1 fruit fly cellular context compared by ENCODE assay signal in genomic region chr3L:18235825-18236647, dm6.
TF ChIP-seq lines count a peak whose summit lies in the region.

No protein-coding gene starts in this region.

TF ChIP-seq in whole organism, embryonic, 481 proteins besides CTCF, POLR2A, EP300 and RAD21 (continued from another document):
- TF ChIP-seq CG10366 (GFP tag; IDR thresholded peaks at IDR 0.05; lab: Robert Waterston, UW): peak; percentile 86
- TF ChIP-seq CG33557 (GFP tag; optimal IDR thresholded peaks at IDR 0.05; lab: Kevin White, UChicago): peak; percentile 95
- peak; percentile 71 for TF ChIP-seq ind (GFP tag; optimal IDR thresholded peaks at IDR 0.05; lab: Kevin White, UChicago)
- peak; percentile 92 for TF ChIP-seq btn (GFP tag; optimal IDR thresholded peaks at IDR 0.05; lab: Kevin White, UChicago)
- TF ChIP-seq CG13296 (GFP tag; optimal IDR thresholded peaks at IDR 0.05; lab: Kevin White, UChicago): peak; percentile 68
- TF ChIP-seq ssp (GFP tag; IDR thresholded peaks at IDR 0.05; lab: Robert Waterston, UW): peak; percentile 77
- TF ChIP-seq jing (GFP tag; optimal IDR thresholded peaks at IDR 0.05; lab: Kevin White, UChicago): peak; percentile 91
- TF ChIP-seq pita (GFP tag; optimal IDR thresholded peaks at IDR 0.05; lab: Kevin White, UChicago): no peak
- peak; percentile 89 for TF ChIP-seq en (GFP tag; optimal IDR thresholded peaks at IDR 0.05; lab: Kevin White, UChicago)
- peak; percentile 85 for TF ChIP-seq nerfin-1 (tag; optimal IDR thresholded peaks at IDR 0.05; lab: Kevin White, UChicago)
- TF ChIP-seq Doc3 (GFP tag; IDR thresholded peaks at IDR 0.05; lab: Robert Waterston, UW; ENCODE audit: partially characterized antibody): no peak
- TF ChIP-seq PHDP (tag; optimal IDR thresholded peaks at IDR 0.05; lab: Kevin White, UChicago): peak; percentile 87
- TF ChIP-seq Hr39 (optimal IDR thresholded peaks at IDR 0.05; lab: Kevin White, UChicago): no peak
- TF ChIP-seq inv (GFP tag; IDR thresholded peaks at IDR 0.05; lab: Robert Waterston, UW; ENCODE audit: partially characterized antibody): no peak
- peak; percentile 82 for TF ChIP-seq CG17186 (GFP tag; optimal IDR thresholded peaks at IDR 0.05; lab: Kevin White, UChicago)
- peak; percentile 32 for TF ChIP-seq NK7.1 (GFP tag; optimal IDR thresholded peaks at IDR 0.05; lab: Kevin White, UChicago)
- peak; percentile 50; the same call in 1 of the 2 replicates for TF ChIP-seq rib (GFP tag; IDR thresholded peaks at IDR 0.05; lab: Robert Waterston, UW)
- TF ChIP-seq Optix (GFP tag; IDR thresholded peaks at IDR 0.05; lab: Robert Waterston, UW): peak; percentile 95
- TF ChIP-seq Gug (GFP tag; IDR thresholded peaks at IDR 0.05; lab: Robert Waterston, UW): peak; percentile 82; the same call in 3 of the 4 replicates
- TF ChIP-seq MBD-R2 (GFP tag; IDR thresholded peaks at IDR 0.05; lab: Robert Waterston, UW): no peak; the same call in 1 of the 2 replicates
- TF ChIP-seq trem (tag; optimal IDR thresholded peaks at IDR 0.05; lab: Kevin White, UChicago): peak; percentile 92
- TF ChIP-seq CG9609 (GFP tag; optimal IDR thresholded peaks at IDR 0.05; lab: Kevin White, UChicago): peak; percentile 90
- no peak for TF ChIP-seq B-H2 (GFP tag; optimal IDR thresholded peaks at IDR 0.05; lab: Kevin White, UChicago)
- peak; percentile 91 for TF ChIP-seq grn (GFP tag; optimal IDR thresholded peaks at IDR 0.05; lab: Kevin White, UChicago)
- no peak for TF ChIP-seq hb (GFP tag; IDR thresholded peaks at IDR 0.05; lab: Robert Waterston, UW; ENCODE audit: partially characterized antibody)
- peak; percentile 92 for TF ChIP-seq nmo (GFP tag; optimal IDR thresholded peaks at IDR 0.05; lab: Kevin White, UChicago)
- TF ChIP-seq CG34376 (GFP tag; optimal IDR thresholded peaks at IDR 0.05; lab: Kevin White, UChicago): no peak
- no peak for TF ChIP-seq GATAe (GFP tag; conservative IDR thresholded peaks at IDR 0.05; lab: Robert Waterston, UW)
- no peak for TF ChIP-seq CG6765 (GFP tag; optimal IDR thresholded peaks at IDR 0.05; lab: Kevin White, UChicago)
- peak; percentile 63 for TF ChIP-seq salm (tag; optimal IDR thresholded peaks at IDR 0.05; lab: Kevin White, UChicago)
- peak; percentile 54 for TF ChIP-seq CG3838 (GFP tag; optimal IDR thresholded peaks at IDR 0.05; lab: Kevin White, UChicago)
- peak; percentile 72 for TF ChIP-seq CG12744 (GFP tag; optimal IDR thresholded peaks at IDR 0.05; lab: Kevin White, UChicago)
- TF ChIP-seq croc (GFP tag; conservative IDR thresholded peaks at IDR 0.05; lab: Robert Waterston, UW): peak; percentile 89
- peak; percentile 22 for TF ChIP-seq Fer2 (tag; optimal IDR thresholded peaks at IDR 0.05; lab: Kevin White, UChicago)
- peak; percentile 54 for TF ChIP-seq Bteb2 (GFP tag; optimal IDR thresholded peaks at IDR 0.05; lab: Kevin White, UChicago)
- TF ChIP-seq CG11247 (GFP tag; IDR thresholded peaks at IDR 0.05; lab: Robert Waterston, UW): peak; percentile 64; the same call in 1 of the 2 replicates
- peak; percentile 85 for TF ChIP-seq CG7556 (GFP tag; optimal IDR thresholded peaks at IDR 0.05; lab: Kevin White, UChicago)
